Fruit fly (Drosophila melanogaster) whole organism, embryonic: ENCODE data around the gene cue.

ENCODE experiments used
- Atf-2 ChIP-seq: fragments of 200-800 bp; sonication (Bioruptor generic); optimal IDR thresholded peaks from 2 replicates; lab custom pipeline; 2016; ENCODE audit warnings: missing biosample characterization, missing genetic modification characterization
- CG11093 ChIP-seq: fragments of 200-800 bp; sonication (Bioruptor generic); IDR thresholded peaks from 3 replicates; pipeline ENCODE4 v1.3.6; 2022; ENCODE audit warnings: missing biosample characterization, missing genetic modification characterization
- CG11560 ChIP-seq: fragments of 200-800 bp; sonication (Bioruptor generic); IDR thresholded peaks from 3 replicates; pipeline ENCODE4 v1.3.6; 2022; ENCODE audit warnings: missing biosample characterization, missing genetic modification characterization
- CG12155 ChIP-seq: fragments of 200-800 bp; sonication (Bioruptor generic); optimal IDR thresholded peaks from 3 replicates; lab custom pipeline; 2016; ENCODE audit warnings: missing biosample characterization, missing genetic modification characterization
- CG14050 ChIP-seq: fragments of 200-800 bp; sonication (Bioruptor generic); IDR thresholded peaks from 3 replicates; pipeline ENCODE4 v1.3.6; 2022; ENCODE audit warnings: missing biosample characterization, missing genetic modification characterization
- CG15011 ChIP-seq: fragments of 200-800 bp; sonication (Bioruptor generic); optimal IDR thresholded peaks from 3 replicates; lab custom pipeline; 2018; ENCODE audit warnings: missing biosample characterization, mild to moderate bottlenecking, missing genetic modification characterization
- CG15514 ChIP-seq: fragments of 200-800 bp; sonication (Bioruptor generic); optimal IDR thresholded peaks from 3 replicates; lab custom pipeline; 2017; ENCODE audit warnings: missing biosample characterization, missing genetic modification characterization, mild to moderate bottlenecking, moderate library complexity, missing genetic modification reagents
- CG17568 ChIP-seq: fragments of 200-800 bp; sonication (Bioruptor generic); optimal IDR thresholded peaks from 2 replicates; lab custom pipeline; 2018; ENCODE audit warnings: missing biosample characterization, mild to moderate bottlenecking, missing genetic modification characterization, moderate library complexity
- CG18011 ChIP-seq: fragments of 200-800 bp; sonication (Bioruptor generic); optimal IDR thresholded peaks from 2 replicates; lab custom pipeline; 2017; ENCODE audit warnings: missing biosample characterization, missing genetic modification characterization, mild to moderate bottlenecking, moderate library complexity, missing genotype
- CG18619 ChIP-seq: fragments of 200-800 bp; sonication (Bioruptor generic); optimal IDR thresholded peaks from 3 replicates; lab custom pipeline; 2017; ENCODE audit warnings: missing biosample characterization, mild to moderate bottlenecking, missing genetic modification characterization
- CG2199 ChIP-seq: fragments of 200-800 bp; sonication (Bioruptor generic); IDR thresholded peaks from 3 replicates; pipeline ENCODE4 v1.3.6; 2022; ENCODE audit warnings: missing biosample characterization, missing genetic modification characterization
- CG2202 ChIP-seq: fragments of 200-800 bp; sonication (Bioruptor generic); optimal IDR thresholded peaks from 2 replicates; lab custom pipeline; 2018; ENCODE audit warnings: missing biosample characterization, mild to moderate bottlenecking, missing genetic modification characterization
- CG30020 ChIP-seq: fragments of 200-800 bp; optimal IDR thresholded peaks from 2 replicates; lab custom pipeline; 2019; ENCODE audit warnings: missing biosample characterization, mild to moderate bottlenecking, missing genetic modification characterization, moderate library complexity
- CG30431 ChIP-seq: fragments of 200-800 bp; sonication (Bioruptor generic); optimal IDR thresholded peaks from 2 replicates; lab custom pipeline; 2017; ENCODE audit warnings: missing biosample characterization, missing genetic modification characterization
- CG42726 ChIP-seq: fragments of 200-800 bp; sonication (Bioruptor generic); IDR thresholded peaks from 2 replicates; pipeline ENCODE4 v1.3.6; 2022; ENCODE audit warnings: missing biosample characterization, missing genetic modification characterization; ENCODE audit not compliant: partially characterized antibody
- CG8944 ChIP-seq: fragments of 200-800 bp; sonication (Bioruptor generic); optimal IDR thresholded peaks from 3 replicates; lab custom pipeline; 2016; ENCODE audit warnings: missing biosample characterization, missing genetic modification characterization
- D ChIP-seq, 2 experiments: fragments of 200-800 bp in 1 of 2; fragments of >200 bp in 1 of 2; sonication (Bioruptor generic) in 1 of 2; optimal IDR thresholded peaks; 2 replicates in 1 of 2; 3 replicates in 1 of 2; lab custom pipeline; 2017; ENCODE audit warnings: mild to moderate bottlenecking in 1 of 2, missing biosample characterization in 1 of 2, missing genetic modification characterization in 1 of 2, missing genetic modification reagents in 1 of 2
- Dfd ChIP-seq, 2 experiments: fragments of >200 bp; optimal IDR thresholded peaks; 2 replicates each; lab custom pipeline; 2017; ENCODE audit warnings: missing biosample characterization in 2 of 2, missing genetic modification characterization in 2 of 2
- Doc2 ChIP-seq: fragments of 200-800 bp; sonication (Bioruptor generic); IDR thresholded peaks from 2 replicates; pipeline ENCODE4 v1.3.6; 2022; ENCODE audit warnings: missing biosample characterization, missing genetic modification characterization
- E2f1 ChIP-seq: fragments of 200-800 bp; sonication (Bioruptor generic); IDR thresholded peaks from 2 replicates; pipeline ENCODE4 v1.3.6; 2022; ENCODE audit warnings: missing biosample characterization, missing genetic modification characterization
- E2f2 ChIP-seq: fragments of 200-800 bp; sonication (Bioruptor generic); IDR thresholded peaks from 2 replicates; pipeline ENCODE4 v1.3.6; 2022; ENCODE audit warnings: missing biosample characterization, missing genetic modification characterization
- Eip74EF ChIP-seq, 2 experiments: fragments of 200-800 bp in 1 of 2; fragments of >200 bp in 1 of 2; sonication (Bioruptor generic) in 1 of 2; optimal IDR thresholded peaks; 2 replicates each; lab custom pipeline; 2017 to 2019; ENCODE audit warnings: missing biosample characterization in 2 of 2, missing genetic modification characterization in 2 of 2, mild to moderate bottlenecking in 1 of 2, moderate library complexity in 1 of 2
- Gug ChIP-seq: fragments of 200-800 bp; sonication (Bioruptor generic); IDR thresholded peaks from 4 replicates; pipeline ENCODE4 v1.3.6; 2022; ENCODE audit warnings: missing biosample characterization, missing genetic modification characterization
- HHEX ChIP-seq: fragments of 200-800 bp; sonication (Bioruptor generic); optimal IDR thresholded peaks from 3 replicates; lab custom pipeline; 2017; ENCODE audit warnings: missing biosample characterization, mild to moderate bottlenecking, missing genetic modification characterization, missing genetic modification reagents
- Hr51 ChIP-seq, 2 experiments: fragments of 200-800 bp; sonication (Bioruptor generic); optimal IDR thresholded peaks; 2 replicates in 1 of 2; 3 replicates in 1 of 2; lab custom pipeline; 2016 to 2018; ENCODE audit warnings: missing biosample characterization in 2 of 2, missing genetic modification characterization in 2 of 2, mild to moderate bottlenecking in 1 of 2, moderate library complexity in 1 of 2
- Lim3 ChIP-seq: fragments of 200-800 bp; sonication (Bioruptor generic); IDR thresholded peaks from 2 replicates; pipeline ENCODE4 v1.3.6; 2022; ENCODE audit warnings: missing biosample characterization, missing genetic modification characterization
- NC2α ChIP-seq: fragments of 200-800 bp; sonication (Bioruptor generic); optimal IDR thresholded peaks from 2 replicates; lab custom pipeline; 2016; ENCODE audit warnings: missing biosample characterization, missing genetic modification characterization
- Nf-YA ChIP-seq: fragments of 200-800 bp; sonication (Bioruptor generic); IDR thresholded peaks from 2 replicates; pipeline ENCODE4 v1.3.6; 2022; ENCODE audit warnings: missing biosample characterization, missing genetic modification characterization
- Oli ChIP-seq: fragments of 200-800 bp; sonication (Bioruptor generic); optimal IDR thresholded peaks from 2 replicates; lab custom pipeline; 2018; ENCODE audit warnings: missing biosample characterization, mild to moderate bottlenecking, missing genetic modification characterization, moderate library complexity
- Tbp ChIP-seq: fragments of >200 bp; optimal IDR thresholded peaks from 2 replicates; lab custom pipeline; 2018; ENCODE audit warnings: missing biosample characterization, missing genetic modification characterization
- Xbp1 ChIP-seq: fragments of 200-800 bp; sonication (Bioruptor generic); optimal IDR thresholded peaks from 3 replicates; lab custom pipeline; 2016; ENCODE audit warnings: missing biosample characterization, mild to moderate bottlenecking, missing genetic modification characterization
- aop ChIP-seq: fragments of 200-800 bp; sonication (Bioruptor generic); IDR thresholded peaks from 2 replicates; pipeline ENCODE4 v1.3.6; 2022; ENCODE audit warnings: missing biosample characterization, missing genetic modification characterization
- bowl ChIP-seq: fragments of 200-800 bp; sonication (Bioruptor generic); IDR thresholded peaks from 2 replicates; pipeline ENCODE4 v1.3.6; 2022; ENCODE audit warnings: missing biosample characterization, missing genetic modification characterization
- chinmo ChIP-seq: fragments of 200-800 bp; sonication (Bioruptor generic); IDR thresholded peaks from 4 replicates; pipeline ENCODE4 v1.3.6; 2022; ENCODE audit warnings: missing biosample characterization, missing genetic modification characterization; ENCODE audit not compliant: partially characterized antibody
- da ChIP-seq: fragments of 200-800 bp; sonication (Bioruptor generic); optimal IDR thresholded peaks from 2 replicates; lab custom pipeline; 2016; ENCODE audit warnings: missing biosample characterization, missing genetic modification characterization
- dati ChIP-seq: fragments of 200-800 bp; sonication (Bioruptor generic); IDR thresholded peaks from 2 replicates; pipeline ENCODE4 v1.3.6; 2022; ENCODE audit warnings: missing biosample characterization, missing genetic modification characterization
- dimm ChIP-seq: fragments of 200-800 bp; sonication (Bioruptor generic); IDR thresholded peaks from 2 replicates; pipeline ENCODE4 v1.3.6; 2022; ENCODE audit warnings: missing biosample characterization, missing genetic modification characterization
- eyg ChIP-seq: fragments of 200-800 bp; sonication (Bioruptor generic); optimal IDR thresholded peaks from 3 replicates; lab custom pipeline; 2016; ENCODE audit warnings: missing biosample characterization, missing genetic modification characterization
- hbn ChIP-seq: fragments of 200-800 bp; sonication (Bioruptor generic); IDR thresholded peaks from 2 replicates; pipeline ENCODE4 v1.3.6; 2022; ENCODE audit warnings: missing biosample characterization, missing genetic modification characterization; ENCODE audit not compliant: partially characterized antibody
- jigr1 ChIP-seq: fragments of 200-800 bp; sonication (Bioruptor generic); IDR thresholded peaks from 3 replicates; pipeline ENCODE4 v1.3.6; 2022; ENCODE audit warnings: missing biosample characterization, missing genetic modification characterization
- jing ChIP-seq: fragments of 200-800 bp; sonication (Bioruptor generic); optimal IDR thresholded peaks from 2 replicates; lab custom pipeline; 2018; ENCODE audit warnings: missing biosample characterization, mild to moderate bottlenecking, missing genetic modification characterization
- nom ChIP-seq: fragments of 200-800 bp; sonication (Bioruptor generic); optimal IDR thresholded peaks from 2 replicates; lab custom pipeline; 2017; ENCODE audit warnings: missing biosample characterization, missing genetic modification characterization, mild to moderate bottlenecking, moderate library complexity, missing genetic modification reagents
- peb ChIP-seq: fragments of 200-800 bp; sonication (Bioruptor generic); IDR thresholded peaks from 2 replicates; pipeline ENCODE4 v1.3.6; 2022; ENCODE audit warnings: missing biosample characterization, missing genetic modification characterization
- sens ChIP-seq: fragments of 200-800 bp; sonication (Bioruptor generic); peaks from one replicate; lab custom pipeline; 2016; ENCODE audit warnings: missing biosample characterization, missing genetic modification characterization
- sens-2 ChIP-seq: fragments of 200-800 bp; sonication (Bioruptor generic); IDR thresholded peaks from 2 replicates; pipeline ENCODE4 v1.3.6; 2022; ENCODE audit warnings: missing biosample characterization, missing genetic modification characterization
- tgo ChIP-seq: fragments of 200-800 bp; sonication (Bioruptor generic); IDR thresholded peaks from 3 replicates; pipeline ENCODE4 v1.3.6; 2022; ENCODE audit warnings: missing biosample characterization, missing genetic modification characterization
- usp ChIP-seq: fragments of >200 bp; optimal IDR thresholded peaks from 2 replicates; lab custom pipeline; 2017; ENCODE audit warnings: missing biosample characterization, missing genetic modification characterization
- zen ChIP-seq: fragments of 200-800 bp; sonication (Bioruptor generic); optimal IDR thresholded peaks from 3 replicates; lab custom pipeline; 2018; ENCODE audit warnings: missing biosample characterization, mild to moderate bottlenecking, missing genetic modification characterization, moderate library complexity

cue gene

DNA sequence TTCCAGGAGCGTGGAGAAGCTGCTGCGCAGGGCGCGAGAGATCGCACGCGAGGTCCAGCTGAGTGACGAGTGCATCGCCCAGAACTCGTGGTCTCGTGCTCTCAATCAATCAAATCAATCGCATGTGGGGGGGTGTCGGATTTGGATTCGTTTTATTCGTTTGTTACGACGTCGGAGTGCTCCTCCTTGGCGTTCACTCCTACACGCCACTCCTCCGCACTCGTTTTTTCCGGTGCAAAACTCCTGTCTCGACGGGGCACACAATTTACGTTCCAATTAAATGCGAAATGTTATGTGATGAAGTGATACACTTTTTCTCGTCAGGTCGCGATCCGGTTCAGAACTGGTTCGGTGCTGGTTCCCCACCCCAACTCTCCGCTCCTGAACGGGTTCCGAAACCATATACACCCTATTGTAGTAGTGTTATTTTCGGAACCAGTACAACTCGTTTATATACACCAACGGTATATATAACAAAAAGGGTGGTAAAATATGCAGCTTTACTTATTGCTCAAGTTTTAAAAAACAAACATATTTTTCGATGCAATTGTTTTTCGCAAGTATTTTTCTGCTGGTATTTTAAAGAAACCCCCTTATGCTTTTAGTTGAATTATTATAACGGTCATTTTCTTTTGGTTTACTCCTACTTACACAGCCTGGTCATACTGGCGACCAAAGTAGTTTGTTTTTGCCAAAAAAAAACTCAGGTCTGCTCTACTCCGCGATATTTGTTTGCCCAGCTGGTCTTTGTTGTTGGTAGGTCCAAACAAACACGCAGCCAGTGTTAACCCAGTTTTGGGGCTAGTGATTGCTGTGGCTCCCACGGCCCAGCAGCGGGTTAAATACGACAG, 19.6 kb upstream of the cue start, which contains the start of the genes CG12091 and pns (continued):
- TF ChIP-seq CG2199 = no peak
- peak; percentile 44 for TF ChIP-seq CG18619 (GFP tag; lab: Kevin White, UChicago)
- peak; percentile 8 for TF ChIP-seq da (GFP tag; lab: Kevin White, UChicago)
- TF ChIP-seq Xbp1 = peak; percentile 71
- TF ChIP-seq CG17568 = no peak
- peak; percentile 0 for TF ChIP-seq NC2α
- TF ChIP-seq nom (GFP tag; lab: Kevin White, UChicago) = peak; percentile 31
- peak; percentile 55 for TF ChIP-seq Atf-2
- TF ChIP-seq tgo (GFP tag; lab: Robert Waterston, UW) = peak; percentile 56; the same call in 2 of the 3 replicates
- TF ChIP-seq sens (GFP tag; lab: Kevin White, UChicago) = peak; percentile 97
- peak; percentile 59 for TF ChIP-seq peb
- no peak for TF ChIP-seq aop (GFP tag; lab: Robert Waterston, UW)
- TF ChIP-seq CG30020 (tag; lab: Kevin White, UChicago) = peak; percentile 80
- no peak for TF ChIP-seq jigr1 (GFP tag; lab: Robert Waterston, UW)
- no peak for TF ChIP-seq D (optimal IDR thresholded peaks at IDR 0.05; lab: Kevin White, UChicago)
- TF ChIP-seq D (GFP tag; optimal IDR thresholded peaks at IDR 0.05; lab: Kevin White, UChicago) = peak; percentile 22
- no peak for TF ChIP-seq hbn (GFP tag; lab: Robert Waterston, UW)
- TF ChIP-seq HHEX = no peak
- no peak for TF ChIP-seq Lim3 (GFP tag; lab: Robert Waterston, UW)
- TF ChIP-seq sens-2 (GFP tag; lab: Robert Waterston, UW) = peak; percentile 44; the same call in 1 of the 2 replicates
- TF ChIP-seq Tbp (GFP tag; lab: Kevin White, UChicago) = no peak
- TF ChIP-seq bowl (GFP tag; lab: Robert Waterston, UW) = 0 out of 2 replicates have a peak, but pooled peaks have one; percentile 5
- peak; percentile 49 for TF ChIP-seq CG18011 (GFP tag; lab: Kevin White, UChicago)
- TF ChIP-seq zen (tag; lab: Kevin White, UChicago) = peak; percentile 72
- TF ChIP-seq Gug (GFP tag; lab: Robert Waterston, UW) = peak; percentile 2; the same call in 1 of the 4 replicates
- TF ChIP-seq CG11093 = no peak
- peak; percentile 41 for TF ChIP-seq CG8944
- TF ChIP-seq CG15514 (GFP tag; lab: Kevin White, UChicago) = peak; percentile 100
- no peak for TF ChIP-seq CG42726 (GFP tag; lab: Robert Waterston, UW)
- TF ChIP-seq Dfd (GFP tag; optimal IDR thresholded peaks at IDR 0.05; lab: Kevin White, UChicago) = no peak
- peak; percentile 66 for TF ChIP-seq CG14050 (GFP tag; lab: Robert Waterston, UW)
- TF ChIP-seq E2f1 = peak; percentile 55
- TF ChIP-seq E2f2 (GFP tag; lab: Robert Waterston, UW) = peak; percentile 47; the same call in 1 of the 2 replicates
- 0 out of 4 replicates have a peak, but pooled peaks have one; percentile 21 for TF ChIP-seq chinmo (GFP tag; lab: Robert Waterston, UW)
- peak; percentile 52 for TF ChIP-seq CG2202
- no peak for TF ChIP-seq jing (GFP tag; lab: Kevin White, UChicago)
- peak; percentile 72 for TF ChIP-seq CG12155 (GFP tag; lab: Kevin White, UChicago)
- TF ChIP-seq CG30431 = no peak
- TF ChIP-seq Oli (tag; lab: Kevin White, UChicago) = peak; percentile 39
- peak; percentile 22; the same call in 1 of the 2 replicates for TF ChIP-seq dati (GFP tag; lab: Robert Waterston, UW)
- no peak for TF ChIP-seq dimm
- TF ChIP-seq usp (GFP tag; lab: Kevin White, UChicago) = no peak
- TF ChIP-seq Doc2 (GFP tag; lab: Robert Waterston, UW) = no peak
- TF ChIP-seq Hr51 (GFP tag; optimal IDR thresholded peaks at IDR 0.05; lab: Kevin White, UChicago) = peak; percentile 69
- TF ChIP-seq eyg (GFP tag; lab: Kevin White, UChicago) = peak; percentile 49
- 0 out of 2 replicates have a peak, but pooled peaks have one; percentile 20 for TF ChIP-seq Nf-YA (GFP tag; lab: Robert Waterston, UW)
- TF ChIP-seq Eip74EF (GFP tag; optimal IDR thresholded peaks at IDR 0.05; lab: Kevin White, UChicago) = peak in 1 of 2 experiments; percentile 16
- TF ChIP-seq CG11560 = 0 out of 3 replicates have a peak, but pooled peaks have one; percentile 10
- TF ChIP-seq CG15011 (GFP tag; lab: Kevin White, UChicago) = no peak
